Worm (Caenorhabditis elegans): ENCODE measurements around the gene C47A4.1.

DNA sequence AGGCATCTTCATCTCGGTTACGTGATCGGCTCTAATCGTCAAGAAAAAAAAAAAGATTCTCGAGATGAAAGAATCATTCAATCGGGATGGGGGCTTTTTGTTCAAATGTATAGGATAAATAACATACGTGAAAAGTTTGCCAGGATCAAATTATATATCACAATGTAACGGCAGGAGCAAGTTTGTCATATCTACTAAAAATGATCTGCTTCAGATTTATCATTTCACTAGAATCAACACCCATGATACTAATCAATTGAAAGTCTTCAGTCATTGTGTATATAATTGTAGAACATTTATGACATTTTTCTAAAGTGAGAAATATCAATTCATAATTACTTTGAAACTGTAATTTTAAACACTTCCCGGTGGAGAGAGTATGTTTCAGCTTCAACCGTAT, 19.3 kb downstream of the C47A4.1 start:
- TF ChIP-seq ama-1 (optimal IDR thresholded peaks at IDR 0.05) = no peak
- TF ChIP-seq ceh-36 (tag; optimal IDR thresholded peaks at IDR 0.05) = no peak
- no peak for TF ChIP-seq flt-1 (GFP tag; IDR thresholded peaks at IDR 0.05)
- no peak for TF ChIP-seq hmbx-1 (tag; optimal IDR thresholded peaks at IDR 0.05)
- no peak for TF ChIP-seq tbx-37 (GFP tag; conservative IDR thresholded peaks at IDR 0.05)
- TF ChIP-seq tra-4 (tag; optimal IDR thresholded peaks at IDR 0.05) = no peak
- no peak for TF ChIP-seq ets-7 (tag; optimal IDR thresholded peaks at IDR 0.05)
- TF ChIP-seq pes-1 (GFP tag; IDR thresholded peaks at IDR 0.05) = no peak
- no peak for TF ChIP-seq hmg-4 (GFP tag; optimal IDR thresholded peaks at IDR 0.05)
- no peak for TF ChIP-seq hnd-1 (tag; optimal IDR thresholded peaks at IDR 0.05)
